Worm (Caenorhabditis elegans): ENCODE results near the gene txdc-9.

txdc-9 gene

DNA sequence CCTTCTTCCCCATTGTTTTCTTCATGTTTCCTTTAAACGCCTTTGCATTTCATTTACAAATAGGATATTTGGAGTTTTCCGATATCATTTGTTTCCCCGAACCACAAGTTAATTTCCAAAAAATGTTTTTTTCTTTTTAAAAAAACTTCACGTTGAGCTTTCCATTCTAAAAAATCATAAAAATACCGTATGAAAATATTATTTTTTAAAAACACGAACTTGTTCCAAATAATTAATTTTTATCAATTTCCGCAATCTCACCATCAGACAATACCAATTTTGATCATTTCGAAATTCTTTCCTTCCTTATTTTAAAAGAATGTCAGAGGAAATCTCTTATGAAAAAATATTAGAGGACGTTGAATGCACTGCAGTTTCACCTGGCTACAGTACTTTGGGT lies 39.5 kb downstream of the txdc-9 start, which contains the start of gene wht-6:
Gene wht-6 (plus strand): TSS at position 301 of the 400 bp plus-strand sequence.
- TF ChIP-seq F37B4.10 (GFP tag; IDR thresholded peaks at IDR 0.05) = no peak
- TF ChIP-seq hrde-1 (tag; optimal IDR thresholded peaks at IDR 0.05; ENCODE audit: borderline replicate concordance) = peak; percentile 27

DNA sequence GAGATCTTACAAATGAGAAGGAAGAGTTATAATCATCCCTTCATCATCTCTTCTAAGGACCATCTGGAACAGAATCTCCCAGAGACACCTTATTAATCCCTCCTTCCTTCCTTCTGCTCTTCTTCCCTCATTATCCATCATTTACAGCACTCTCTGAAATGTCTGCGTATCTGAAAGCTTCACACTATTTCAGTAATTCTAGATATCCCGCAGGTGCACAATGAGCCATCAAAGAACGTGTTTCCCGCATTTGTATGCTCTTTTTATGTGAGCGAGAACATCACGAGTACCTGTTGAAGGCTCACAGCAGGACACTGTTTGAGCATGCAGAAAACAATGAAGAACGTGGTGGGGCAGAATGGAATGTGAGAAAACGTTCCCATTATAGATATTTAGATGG lies 44.4 kb downstream of the txdc-9 start:
- TF ChIP-seq gei-17 (GFP tag; optimal IDR thresholded peaks at IDR 0.05) (no peak), egl-18 (GFP tag; IDR thresholded peaks at IDR 0.05) (no peak), Y67H2A.10 (GFP tag; conservative IDR thresholded peaks at IDR 0.05) (no peak), nfyb-1 (GFP tag; IDR thresholded peaks at IDR 0.05) (no peak), hmg-20 (GFP tag; IDR thresholded peaks at IDR 0.05) (no peak), hmg-1.2 (GFP tag; IDR thresholded peaks at IDR 0.05) (no peak), nhr-179 (tag; optimal IDR thresholded peaks at IDR 0.05) (no peak), T26A5.8 (tag; optimal IDR thresholded peaks at IDR 0.05) (no peak), lin-26 (GFP tag; IDR thresholded peaks at IDR 0.05) (no peak), Y79H2A.3 (GFP tag; conservative IDR thresholded peaks at IDR 0.05) (no peak), C06A6.2 (GFP tag; conservative IDR thresholded peaks at IDR 0.05) (no peak), ceh-79 (tag; optimal IDR thresholded peaks at IDR 0.05) (no peak), ztf-6 (GFP tag; IDR thresholded peaks at IDR 0.05) (no peak), Y53F4B.3 (GFP tag; IDR thresholded peaks at IDR 0.05) (no peak), nhr-27 (tag; optimal IDR thresholded peaks at IDR 0.05) (no peak), repo-1 (tag; optimal IDR thresholded peaks at IDR 0.05) (no peak), B0336.3 (GFP tag; IDR thresholded peaks at IDR 0.05) (no peak)

DNA sequence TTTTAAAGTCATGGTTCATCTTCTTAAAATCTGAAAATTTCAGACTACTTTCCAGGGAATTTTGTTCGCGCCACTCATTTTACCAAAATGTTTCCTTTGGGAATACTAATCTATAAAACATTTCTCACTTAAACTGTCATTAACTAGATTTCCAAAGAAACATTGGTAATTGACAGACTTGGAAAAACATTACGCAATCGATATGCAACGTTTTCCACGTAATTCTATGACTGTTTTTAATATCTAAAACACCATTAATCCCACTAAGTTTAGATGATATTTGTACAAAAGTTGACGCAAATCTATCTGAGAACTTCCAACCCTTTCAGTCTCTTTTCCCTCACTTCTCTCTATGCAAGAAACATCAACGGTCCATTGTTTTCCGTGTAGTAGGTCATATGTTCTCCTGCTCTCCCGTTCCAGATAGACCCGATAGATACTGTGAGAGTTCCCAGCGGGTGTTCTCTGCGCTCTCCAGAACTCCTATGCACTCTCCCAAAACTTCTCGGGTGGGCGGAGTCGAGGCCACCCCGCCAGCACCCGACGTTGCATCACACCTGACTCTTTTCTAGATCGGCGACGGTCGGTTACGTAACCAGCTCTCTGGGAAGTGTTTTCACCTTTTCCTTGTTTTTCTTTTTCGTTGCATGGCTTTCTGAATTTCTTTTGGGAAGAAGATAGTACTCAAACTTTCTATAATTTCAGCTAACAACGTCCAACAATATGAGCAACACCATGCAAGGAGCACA lies 46.5 kb downstream of the txdc-9 start, which contains the start of gene zip-8:
Gene zip-8 (plus strand): TSS at position 700 of the 749 bp plus-strand sequence.
- TF ChIP-seq Y67H2A.10 (GFP tag; conservative IDR thresholded peaks at IDR 0.05) (no peak), F57C9.4 (tag; optimal IDR thresholded peaks at IDR 0.05) (no peak), rcor-1 (GFP tag; IDR thresholded peaks at IDR 0.05) (no peak), nhr-90 (tag; optimal IDR thresholded peaks at IDR 0.05) (no peak)

DNA sequence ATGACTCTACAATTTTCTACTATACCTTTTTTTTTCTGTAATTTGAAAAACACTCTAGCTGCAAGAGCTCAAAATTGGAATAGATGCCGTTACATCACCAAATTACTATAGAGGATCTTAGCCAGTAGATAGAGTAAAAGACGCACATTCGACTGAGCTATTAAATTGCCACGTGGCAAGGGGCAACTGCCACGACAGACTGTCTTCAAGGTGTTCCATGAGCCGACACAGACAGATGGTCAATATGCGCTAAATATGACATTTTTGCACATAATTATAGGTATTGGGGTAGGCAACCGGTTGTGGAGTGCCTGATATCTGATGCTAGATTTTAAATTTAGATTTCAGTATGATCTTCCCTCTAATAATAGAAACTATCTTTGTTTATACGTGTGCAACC lies 47.5 kb downstream of the txdc-9 start:
- TF ChIP-seq nhr-27 (tag; optimal IDR thresholded peaks at IDR 0.05) (no peak), somi-1 (GFP tag; optimal IDR thresholded peaks at IDR 0.05) (no peak), hsf-1 (GFP tag; IDR thresholded peaks at IDR 0.05) (no peak), bed-2 (GFP tag; IDR thresholded peaks at IDR 0.05) (no peak), dpff-1 (tag; optimal IDR thresholded peaks at IDR 0.05) (no peak), ztf-25 (GFP tag; IDR thresholded peaks at IDR 0.05) (no peak), nfya-1 (tag; optimal IDR thresholded peaks at IDR 0.05; ENCODE audit: borderline replicate concordance, insufficient read depth) (no peak), T07F8.4 (tag; optimal IDR thresholded peaks at IDR 0.05) (no peak), F55B11.4 (tag; optimal IDR thresholded peaks at IDR 0.05; ENCODE audit: borderline replicate concordance, insufficient read depth) (no peak), ceh-100 (GFP tag; IDR thresholded peaks at IDR 0.05) (no peak)
